Worm (Caenorhabditis elegans): Measurements from ENCODE around the gene ppfr-4.

ce11 chrIII:2618663-2619062 is 1.1 kb upstream of the ppfr-4 start, which contains the start of gene Y71H2B.4:
- TF ChIP-seq ref-1 (GFP tag; conservative IDR thresholded peaks at IDR 0.05) (no peak), ztf-29 (GFP tag; IDR thresholded peaks at IDR 0.05) (no peak), cog-1 (tag; optimal IDR thresholded peaks at IDR 0.05) (no peak), T22C8.4 (GFP tag; IDR thresholded peaks at IDR 0.05) (no peak), tab-1 (GFP tag; IDR thresholded peaks at IDR 0.05) (no peak), ztf-23 (GFP tag; IDR thresholded peaks at IDR 0.05) (no peak)

All from whole organism, midembryonic.